Fruit fly (Drosophila melanogaster) S2 (cell line): ENCODE data around the gene CG15418.

ENCODE experiments used
- CG8478 ChIP-seq: fragments of >200 bp; optimal IDR thresholded peaks from 2 replicates; lab custom pipeline; 2018
- CTCF ChIP-seq, 2 experiments: fragments of >200 bp; optimal IDR thresholded peaks; 2 replicates each; lab custom pipeline; 2018

Gene CG15418

dm6 chr2L:3621604-3622003 is at the start of gene CG15418:
Gene CG15418, minus strand, starts transcription at chr2L:3621704.
- TF ChIP-seq CTCF (optimal IDR thresholded peaks at IDR 0.05; lab: Kevin White, UChicago), result no peak
- TF ChIP-seq CG8478, result no peak

- TF ChIP-seq CG8478 (no peak), CTCF (optimal IDR thresholded peaks at IDR 0.05; lab: Kevin White, UChicago) (no peak)
These were observed 49.0 kb upstream of the CG15418 start, which contains the start of gene Sfp24Bc for dm6 chr2L:3670481-3670880. Gene Sfp24Bc, minus strand, starts transcription at chr2L:3670581.

- TF ChIP-seq CG8478, result no peak
These were observed 48.2 kb upstream of the CG15418 start, which contains the start of gene Sfp24Bb for dm6 chr2L:3669675-3670074. Gene Sfp24Bb, minus strand, starts transcription at chr2L:3669775.

- TF ChIP-seq CG8478, result no peak
- no peak for TF ChIP-seq CTCF (optimal IDR thresholded peaks at IDR 0.05; lab: Kevin White, UChicago)
These were observed 47.5 kb upstream of the CG15418 start, which contains the start of gene Sfp24Bd for dm6 chr2L:3669034-3669433. Gene Sfp24Bd, minus strand, starts transcription at chr2L:3669134.

- no peak for TF ChIP-seq CG8478
These were observed 46.9 kb upstream of the CG15418 start, which contains the start of gene Sfp24Ba for dm6 chr2L:3668451-3668850. Gene Sfp24Ba, minus strand, starts transcription at chr2L:3668551.

- TF ChIP-seq CG8478 (no peak), CTCF (optimal IDR thresholded peaks at IDR 0.05; lab: Kevin White, UChicago) (peak in 1 of 2 experiments; percentile 18)
These were observed 40.8 kb upstream of the CG15418 start, which contains the start of gene Drgx for dm6 chr2L:3662307-3662795. Gene Drgx, plus strand, starts transcription at chr2L:3662745.

dm6 chr2L:3657349-3658142 is 36.0 kb upstream of the CG15418 start:
- TF ChIP-seq CG8478, result no peak
- TF ChIP-seq CTCF (optimal IDR thresholded peaks at IDR 0.05; lab: Kevin White, UChicago), result peak; percentile 98 to 99

dm6 chr2L:3656667-3657066 is 35.2 kb upstream of the CG15418 start, which contains the start of gene for:
Gene for, minus strand, starts transcription at chr2L:3656953.
- TF ChIP-seq CTCF (optimal IDR thresholded peaks at IDR 0.05; lab: Kevin White, UChicago), result no peak
- TF ChIP-seq CG8478, result no peak

dm6 chr2L:3655698-3656105 is 34.2 kb upstream of the CG15418 start:
- no peak for TF ChIP-seq CTCF (optimal IDR thresholded peaks at IDR 0.05; lab: Kevin White, UChicago)
- no peak for TF ChIP-seq CG8478

- TF ChIP-seq CG8478, result no peak
- no peak for TF ChIP-seq CTCF (optimal IDR thresholded peaks at IDR 0.05; lab: Kevin White, UChicago)
These were observed 33.6 kb upstream of the CG15418 start for dm6 chr2L:3654956-3655618.

dm6 chr2L:3648173-3648972 is 26.9 kb upstream of the CG15418 start:
- TF ChIP-seq CTCF (optimal IDR thresholded peaks at IDR 0.05; lab: Kevin White, UChicago) (no peak), CG8478 (no peak)

dm6 chr2L:3647521-3648172 is 26.1 kb upstream of the CG15418 start:
- TF ChIP-seq CG8478 (no peak), CTCF (optimal IDR thresholded peaks at IDR 0.05; lab: Kevin White, UChicago) (no peak)

dm6 chr2L:3646041-3646440 is 24.5 kb upstream of the CG15418 start:
- no peak for TF ChIP-seq CG8478
- no peak for TF ChIP-seq CTCF (optimal IDR thresholded peaks at IDR 0.05; lab: Kevin White, UChicago)

dm6 chr2L:3645339-3645738 is 23.8 kb upstream of the CG15418 start:
- TF ChIP-seq CTCF (optimal IDR thresholded peaks at IDR 0.05; lab: Kevin White, UChicago) (no peak), CG8478 (no peak)
